Worm (Caenorhabditis elegans): ENCODE measurements around the gene clec-185.

The clec-185 gene

ce11 chrIV:12416629-12417404, 21.6 kb upstream of the clec-185 start:
- no peak for TF ChIP-seq dmd-4 (tag; optimal IDR thresholded peaks at IDR 0.05; ENCODE audit: borderline replicate concordance)
- no peak for TF ChIP-seq pha-2 (tag; optimal IDR thresholded peaks at IDR 0.05)
- TF ChIP-seq che-1 (tag; optimal IDR thresholded peaks at IDR 0.05), result peak; percentile 34
- TF ChIP-seq ceh-2 (tag; optimal IDR thresholded peaks at IDR 0.05), result no peak
- no peak for TF ChIP-seq pqm-1 (tag; optimal IDR thresholded peaks at IDR 0.05)
- peak; percentile 46 for TF ChIP-seq ceh-19 (GFP tag; optimal IDR thresholded peaks at IDR 0.05)
- TF ChIP-seq elt-2 (tag; optimal IDR thresholded peaks at IDR 0.05), result no peak
- no peak for TF ChIP-seq mec-3 (tag; optimal IDR thresholded peaks at IDR 0.05; ENCODE audit: borderline replicate concordance)
- TF ChIP-seq tbx-2 (tag; optimal IDR thresholded peaks at IDR 0.05), result no peak
- TF ChIP-seq hlh-8 (tag; optimal IDR thresholded peaks at IDR 0.05), result no peak
- no peak for TF ChIP-seq eyg-1 (tag; optimal IDR thresholded peaks at IDR 0.05)
- peak; percentile 40 for TF ChIP-seq C38D4.7 (GFP tag; optimal IDR thresholded peaks at IDR 0.05)
- TF ChIP-seq hlh-13 (GFP tag; optimal IDR thresholded peaks at IDR 0.05), result peak; percentile 31
- no peak for TF ChIP-seq sdc-2 (tag; optimal IDR thresholded peaks at IDR 0.05)
- no peak for TF ChIP-seq pros-1 (tag; optimal IDR thresholded peaks at IDR 0.05)
- TF ChIP-seq nhr-232 (tag; optimal IDR thresholded peaks at IDR 0.05), result peak; percentile 8
- TF ChIP-seq pag-3 (tag; optimal IDR thresholded peaks at IDR 0.05; ENCODE audit: borderline replicate concordance), result no peak
- TF ChIP-seq ama-1 (optimal IDR thresholded peaks at IDR 0.05), result no peak
- no peak for TF ChIP-seq K09A11.1 (tag; optimal IDR thresholded peaks at IDR 0.05; ENCODE audit: insufficient read depth)
- no peak for TF ChIP-seq T23F11.4 (GFP tag; optimal IDR thresholded peaks at IDR 0.05)
- no peak for TF ChIP-seq Y22D7AL.16 (tag; optimal IDR thresholded peaks at IDR 0.05)
- peak; percentile 44 for TF ChIP-seq hlh-6 (tag; optimal IDR thresholded peaks at IDR 0.05)
- no peak for TF ChIP-seq syd-9 (tag; optimal IDR thresholded peaks at IDR 0.05)
- TF ChIP-seq fax-1 (tag; optimal IDR thresholded peaks at IDR 0.05), result no peak
- TF ChIP-seq ztf-16 (tag; optimal IDR thresholded peaks at IDR 0.05), result no peak
- peak; percentile 22 for TF ChIP-seq dve-1 (tag; optimal IDR thresholded peaks at IDR 0.05)

- TF ChIP-seq elt-2 (tag; optimal IDR thresholded peaks at IDR 0.05) (peak; percentile 58), C38D4.7 (GFP tag; optimal IDR thresholded peaks at IDR 0.05) (peak; percentile 37), ceh-14 (tag; optimal IDR thresholded peaks at IDR 0.05) (peak; percentile 13), ceh-6 (GFP tag; optimal IDR thresholded peaks at IDR 0.05) (peak; percentile 33), ceh-45 (GFP tag; IDR thresholded peaks at IDR 0.05) (no peak), npax-4 (tag; optimal IDR thresholded peaks at IDR 0.05) (peak; percentile 20), unc-42 (tag; optimal IDR thresholded peaks at IDR 0.05) (peak; percentile 62), unc-3 (GFP tag; conservative IDR thresholded peaks at IDR 0.05) (peak; percentile 43; the same call in 1 of the 2 replicates), unc-3 (tag; optimal IDR thresholded peaks at IDR 0.05) (no peak), hlh-15 (tag; optimal IDR thresholded peaks at IDR 0.05) (no peak), elt-4 (tag; optimal IDR thresholded peaks at IDR 0.05) (no peak), ceh-18 (tag; optimal IDR thresholded peaks at IDR 0.05) (peak; percentile 31), T23F11.4 (GFP tag; optimal IDR thresholded peaks at IDR 0.05) (peak; percentile 27), ceh-19 (GFP tag; optimal IDR thresholded peaks at IDR 0.05) (peak; percentile 22), ref-2 (tag; optimal IDR thresholded peaks at IDR 0.05) (no peak)
Measured at ce11 chrIV:12417536-12418195, 20.8 kb upstream of the clec-185 start, which contains the start of gene F08G5.3. TSS of gene F08G5.3 (minus strand) at chrIV:12417586.

ce11 chrIV:12419291-12419690, 19.2 kb upstream of the clec-185 start:
- TF ChIP-seq lim-6 (tag; optimal IDR thresholded peaks at IDR 0.05) (no peak), tbx-2 (tag; optimal IDR thresholded peaks at IDR 0.05) (no peak), pros-1 (tag; optimal IDR thresholded peaks at IDR 0.05) (no peak), unc-42 (tag; optimal IDR thresholded peaks at IDR 0.05) (peak; percentile 86)

Data from whole organism, late embryonic.